Worm (Caenorhabditis elegans): ENCODE measurements around the gene F46H5.2.

F46H5.2 gene

ce11 chrX:7260327-7261019 is 5.0 kb upstream of the F46H5.2 start, which contains the start of gene lact-1:
Gene lact-1, minus strand, starts transcription at chrX:7260377.
- TF ChIP-seq die-1 (tag; optimal IDR thresholded peaks at IDR 0.05) (no peak), nhr-80 (tag; optimal IDR thresholded peaks at IDR 0.05) (peak; percentile 1), K11D2.4 (GFP tag; IDR thresholded peaks at IDR 0.05) (no peak), him-1 (tag; optimal IDR thresholded peaks at IDR 0.05) (no peak), tbx-9 (tag; optimal IDR thresholded peaks at IDR 0.05; ENCODE audit: borderline replicate concordance) (no peak), F39B2.1 (GFP tag; IDR thresholded peaks at IDR 0.05) (no peak)

DNA sequence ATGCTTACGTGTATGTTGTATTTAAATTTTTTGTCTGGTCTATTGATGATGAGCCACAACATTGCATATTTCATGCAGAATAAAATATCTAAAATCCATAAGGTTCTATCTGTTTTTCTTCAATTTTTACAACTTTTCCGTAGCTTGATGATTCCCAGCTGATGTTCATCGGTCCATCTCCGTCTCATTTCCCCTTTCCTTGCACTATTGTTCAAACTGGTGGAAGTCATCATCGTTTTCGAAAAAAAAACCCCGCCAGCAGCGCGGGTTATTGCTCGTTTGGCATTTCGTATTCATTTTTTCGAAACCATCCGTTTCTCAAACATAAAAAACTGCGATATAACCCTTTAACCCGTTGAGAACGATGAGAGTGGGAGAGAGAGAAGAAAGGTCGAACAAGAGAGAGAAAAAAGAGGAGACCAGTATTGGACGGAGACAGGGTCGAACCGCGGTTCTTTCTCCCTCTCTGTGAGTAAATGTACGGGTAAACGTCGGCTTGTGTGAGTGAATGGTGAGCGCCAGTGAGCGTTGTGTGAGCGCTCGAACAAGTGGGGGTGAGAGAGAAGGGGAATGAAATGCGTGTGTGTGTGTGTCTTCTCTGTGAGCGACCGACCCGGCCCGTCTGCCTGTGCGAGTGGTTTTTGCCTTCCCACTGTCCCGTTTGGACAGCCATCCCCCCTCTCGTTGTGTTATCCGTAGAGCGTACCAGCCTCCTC is 699 bp upstream of the F46H5.2 start:
- TF ChIP-seq T07F8.4 (tag; optimal IDR thresholded peaks at IDR 0.05) (no peak), egl-18 (GFP tag; IDR thresholded peaks at IDR 0.05) (0 out of 2 replicates have a peak, but pooled peaks have one; percentile 16), aptf-2 (GFP tag; conservative IDR thresholded peaks at IDR 0.05) (no peak), B0261.1 (tag; optimal IDR thresholded peaks at IDR 0.05) (peak; percentile 11), mes-4 (tag; optimal IDR thresholded peaks at IDR 0.05) (peak; percentile 7), rcor-1 (GFP tag; IDR thresholded peaks at IDR 0.05) (peak; percentile 77), dpff-1 (tag; optimal IDR thresholded peaks at IDR 0.05) (no peak), madf-8 (GFP tag; conservative IDR thresholded peaks at IDR 0.05) (no peak), aptf-3 (GFP tag; IDR thresholded peaks at IDR 0.05) (no peak), hsf-1 (GFP tag; IDR thresholded peaks at IDR 0.05) (no peak), F22D6.2 (tag; optimal IDR thresholded peaks at IDR 0.05) (peak; percentile 2), sea-2 (GFP tag; IDR thresholded peaks at IDR 0.05) (no peak), attf-5 (GFP tag; optimal IDR thresholded peaks at IDR 0.05) (peak; percentile 84), unc-62 (GFP tag; optimal IDR thresholded peaks at IDR 0.05) (peak; percentile 20), Y67H2A.10 (GFP tag; conservative IDR thresholded peaks at IDR 0.05) (no peak), snpc-4 (GFP tag; optimal IDR thresholded peaks at IDR 0.05) (no peak), snpc-4 (tag; optimal IDR thresholded peaks at IDR 0.05) (peak in 3 of 4 experiments; percentile 49 to 79 (median 73)), nhr-80 (tag; optimal IDR thresholded peaks at IDR 0.05) (peak; percentile 95), akir-1 (GFP tag; optimal IDR thresholded peaks at IDR 0.05) (no peak), ztf-6 (GFP tag; IDR thresholded peaks at IDR 0.05) (peak; percentile 64), zfh-2 (GFP tag; conservative IDR thresholded peaks at IDR 0.05) (peak; percentile 98), T26A5.8 (tag; optimal IDR thresholded peaks at IDR 0.05) (no peak), lir-1 (GFP tag; conservative IDR thresholded peaks at IDR 0.05) (peak; percentile 100), C17E4.6 (GFP tag; IDR thresholded peaks at IDR 0.05) (peak; percentile 17; the same call in 1 of the 2 replicates), ZK185.1 (tag; optimal IDR thresholded peaks at IDR 0.05; ENCODE audit: poor library complexity, severe bottlenecking) (peak; percentile 71), cebp-2 (GFP tag; IDR thresholded peaks at IDR 0.05) (no peak), let-526 (GFP tag; IDR thresholded peaks at IDR 0.05) (0 out of 2 replicates have a peak, but pooled peaks have one; percentile 38), ztf-18 (tag; optimal IDR thresholded peaks at IDR 0.05) (peak; percentile 66), let-607 (tag; optimal IDR thresholded peaks at IDR 0.05) (peak; percentile 2 to 61), gei-17 (GFP tag; optimal IDR thresholded peaks at IDR 0.05) (peak; percentile 80), dox-1 (GFP tag; IDR thresholded peaks at IDR 0.05) (peak; percentile 92; the same call in 1 of the 2 replicates), nhr-90 (tag; optimal IDR thresholded peaks at IDR 0.05) (peak; percentile 58), ztf-3 (GFP tag; optimal IDR thresholded peaks at IDR 0.05) (no peak), nhr-179 (tag; optimal IDR thresholded peaks at IDR 0.05) (no peak), F39B2.1 (GFP tag; IDR thresholded peaks at IDR 0.05) (no peak), madf-10 (tag; optimal IDR thresholded peaks at IDR 0.05) (peak; percentile 69), B0019.2 (GFP tag; conservative IDR thresholded peaks at IDR 0.05) (no peak), hmg-1.2 (GFP tag; IDR thresholded peaks at IDR 0.05) (peak; percentile 77), B0035.1 (tag; optimal IDR thresholded peaks at IDR 0.05) (peak; percentile 51), pbrm-1 (GFP tag; IDR thresholded peaks at IDR 0.05) (peak; percentile 76)

Data from whole organism, young adult.